Worm (Caenorhabditis elegans): Measurements from ENCODE around the gene arrd-8.

arrd-8 gene

DNA sequence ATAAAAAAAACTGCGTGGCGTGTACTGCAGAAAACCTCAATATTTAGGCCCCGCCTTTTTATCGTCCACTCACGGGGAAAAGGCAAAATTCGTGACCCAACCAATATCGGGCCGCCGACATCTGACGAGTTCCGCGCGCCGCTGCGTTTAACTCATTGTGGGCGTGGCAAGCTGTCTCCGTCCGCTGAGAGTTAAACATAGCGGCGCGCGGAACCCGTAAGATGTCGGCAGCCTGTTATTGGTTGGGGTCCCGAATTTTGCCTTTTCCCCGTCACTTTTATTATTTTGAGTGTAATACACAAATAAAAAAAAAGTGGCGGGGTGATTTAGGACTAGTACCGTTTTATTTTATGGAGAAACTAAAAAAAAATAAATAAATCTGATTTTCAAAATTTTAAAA is 11.5 kb downstream of the arrd-8 start:
- no peak for TF ChIP-seq ama-1 (optimal IDR thresholded peaks at IDR 0.05)
- no peak for TF ChIP-seq nhr-11 (tag; optimal IDR thresholded peaks at IDR 0.05)
- TF ChIP-seq lsy-2 (tag; optimal IDR thresholded peaks at IDR 0.05) = no peak
- TF ChIP-seq elt-1 (tag; optimal IDR thresholded peaks at IDR 0.05) = no peak
- no peak for TF ChIP-seq R02D3.7 (tag; optimal IDR thresholded peaks at IDR 0.05)
- TF ChIP-seq nhr-6 (tag; optimal IDR thresholded peaks at IDR 0.05) = no peak
- no peak for TF ChIP-seq gmeb-1 (tag; optimal IDR thresholded peaks at IDR 0.05)

DNA sequence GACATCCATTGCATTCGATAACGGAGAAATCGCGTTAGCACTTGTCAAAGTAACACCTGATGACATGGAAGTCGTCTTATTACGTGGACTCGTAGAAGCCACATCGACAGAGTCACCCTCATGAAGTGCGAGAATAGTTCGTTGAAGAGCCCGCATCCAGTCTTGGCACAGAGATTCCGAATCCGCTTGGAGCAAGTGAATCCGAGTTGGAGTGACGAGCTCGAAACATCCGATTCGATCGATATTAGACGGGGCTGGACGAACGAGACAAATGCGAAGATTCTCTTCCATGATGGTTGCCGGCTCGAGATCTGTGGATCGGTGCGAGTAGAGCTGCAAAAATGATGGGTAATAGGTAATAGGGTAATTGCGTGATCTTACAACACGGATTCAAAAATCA is 12.4 kb downstream of the arrd-8 start:
- no peak for TF ChIP-seq lin-39 (tag; optimal IDR thresholded peaks at IDR 0.05)
- TF ChIP-seq zag-1 (tag; optimal IDR thresholded peaks at IDR 0.05) = no peak
- no peak for TF ChIP-seq nhr-129 (tag; optimal IDR thresholded peaks at IDR 0.05)
- no peak for TF ChIP-seq lsy-2 (tag; optimal IDR thresholded peaks at IDR 0.05)
- TF ChIP-seq nhr-25 (tag; optimal IDR thresholded peaks at IDR 0.05) = no peak
- TF ChIP-seq nhr-237 (tag; optimal IDR thresholded peaks at IDR 0.05) = no peak
- TF ChIP-seq nhr-77 (tag; optimal IDR thresholded peaks at IDR 0.05) = no peak
- no peak for TF ChIP-seq sma-9 (GFP tag; optimal IDR thresholded peaks at IDR 0.05)
- TF ChIP-seq sma-9 (tag; optimal IDR thresholded peaks at IDR 0.05) = no peak
- TF ChIP-seq peb-1 (tag; optimal IDR thresholded peaks at IDR 0.05) = no peak

DNA sequence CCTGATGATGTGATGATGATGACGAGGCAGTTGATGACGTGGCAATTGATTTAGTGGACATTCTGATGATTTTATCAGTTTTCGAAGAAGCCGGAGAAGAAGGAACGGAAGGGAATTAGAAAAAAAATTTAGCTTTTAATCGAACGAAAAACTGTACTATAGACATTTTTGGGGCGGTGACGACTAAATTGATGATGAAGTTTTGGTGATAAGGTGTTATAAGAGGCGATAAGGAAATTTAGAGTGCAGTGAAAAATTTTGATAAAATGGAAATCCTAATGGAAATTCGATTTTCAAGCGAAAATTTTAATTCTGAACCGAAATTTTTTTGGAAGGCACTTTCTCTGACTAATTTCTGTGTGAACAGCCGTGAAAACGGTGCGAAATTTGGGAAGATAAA is 15.1 kb downstream of the arrd-8 start:
- TF ChIP-seq fos-1 (tag; optimal IDR thresholded peaks at IDR 0.05) (peak; percentile 85), gmeb-1 (tag; optimal IDR thresholded peaks at IDR 0.05) (no peak)

DNA sequence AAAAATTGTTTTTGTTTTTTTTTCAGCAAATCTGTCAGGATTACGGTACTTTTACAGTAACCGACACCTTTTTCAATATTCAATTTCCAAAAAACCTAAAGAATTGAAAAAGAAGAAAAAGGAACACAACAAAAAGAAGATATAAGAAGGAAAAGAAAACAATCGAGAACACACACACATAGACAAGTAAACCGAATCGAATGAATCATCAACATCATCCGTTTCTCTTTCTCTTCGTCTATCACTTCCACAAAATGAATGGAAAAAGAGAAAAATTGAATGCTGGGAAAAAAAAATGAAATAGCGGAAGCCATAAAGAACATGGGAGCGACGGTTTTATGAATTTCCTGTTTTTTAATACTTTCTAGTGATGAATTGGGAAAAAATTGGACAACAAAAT is 16.6 kb downstream of the arrd-8 start:
- TF ChIP-seq sem-4 (tag; optimal IDR thresholded peaks at IDR 0.05) (no peak), fos-1 (tag; optimal IDR thresholded peaks at IDR 0.05) (peak; percentile 65)

DNA sequence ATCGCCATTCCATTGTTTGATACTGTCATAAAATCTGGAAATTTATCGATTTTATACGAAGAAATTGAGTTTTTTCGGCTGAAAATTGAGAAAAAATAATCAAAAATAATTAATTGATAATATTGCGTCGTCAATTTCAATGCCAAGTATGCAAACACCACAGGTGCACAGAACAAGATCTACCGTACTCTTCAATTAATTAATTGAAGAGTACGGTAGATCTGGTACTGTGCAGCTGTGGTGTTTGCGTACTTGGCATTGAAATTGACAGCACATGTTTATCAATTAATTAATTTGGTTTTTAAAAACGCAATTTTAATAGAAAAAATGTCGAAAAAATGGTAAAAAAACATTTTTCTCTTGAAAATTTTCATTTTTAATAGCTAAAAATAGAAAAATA is 23.9 kb downstream of the arrd-8 start, which contains the start of gene cnt-1:
cnt-1 (minus strand) TSS at position 36 of the 400 bp plus-strand sequence.
- TF ChIP-seq nhr-6 (tag; optimal IDR thresholded peaks at IDR 0.05) (no peak), aly-2 (tag; optimal IDR thresholded peaks at IDR 0.05) (no peak)

DNA sequence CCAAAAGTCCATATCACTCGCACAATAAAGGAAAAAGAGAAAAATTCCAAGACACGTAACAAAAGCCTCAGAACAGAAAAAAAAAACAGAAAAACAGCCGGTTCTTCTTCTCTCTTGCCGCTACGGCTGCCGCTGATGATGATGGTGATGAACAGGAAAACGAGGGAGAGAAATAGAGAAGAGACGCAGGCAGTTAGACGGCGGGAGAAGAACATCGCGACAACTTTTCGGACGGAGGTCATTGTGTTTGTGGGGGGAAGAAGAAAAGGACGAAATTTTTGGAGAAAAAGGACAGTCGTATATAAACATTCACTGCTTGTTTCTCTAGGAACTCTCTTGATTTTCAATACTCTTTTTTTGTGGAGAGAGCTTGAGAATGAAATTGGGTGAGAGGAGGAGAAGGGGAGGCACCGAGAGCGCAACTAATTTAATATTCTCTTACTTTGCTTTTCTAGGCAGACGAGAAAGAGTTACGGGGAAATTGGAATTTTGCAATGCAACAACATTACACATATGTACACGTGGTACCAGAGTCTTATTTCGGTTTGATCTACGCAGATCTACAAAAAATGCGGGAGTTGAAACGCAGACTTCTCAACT is 24.8 kb downstream of the arrd-8 start:
- TF ChIP-seq unc-39 (tag; optimal IDR thresholded peaks at IDR 0.05) (no peak), nhr-21 (tag; optimal IDR thresholded peaks at IDR 0.05) (peak; percentile 55), nhr-129 (tag; optimal IDR thresholded peaks at IDR 0.05) (peak; percentile 45), zag-1 (tag; optimal IDR thresholded peaks at IDR 0.05) (peak; percentile 68), alr-1 (tag; optimal IDR thresholded peaks at IDR 0.05) (no peak), sem-4 (tag; optimal IDR thresholded peaks at IDR 0.05) (peak; percentile 86), nhr-77 (tag; optimal IDR thresholded peaks at IDR 0.05) (no peak), unc-55 (GFP tag; optimal IDR thresholded peaks at IDR 0.05) (peak; percentile 69), lsy-2 (tag; optimal IDR thresholded peaks at IDR 0.05) (peak; percentile 9 to 73), aly-2 (tag; optimal IDR thresholded peaks at IDR 0.05) (no peak), ztf-4 (tag; optimal IDR thresholded peaks at IDR 0.05) (no peak), blmp-1 (tag; optimal IDR thresholded peaks at IDR 0.05; ENCODE audit: insufficient read depth) (no peak), C34F6.9 (tag; optimal IDR thresholded peaks at IDR 0.05) (peak; percentile 83), nhr-12 (tag; optimal IDR thresholded peaks at IDR 0.05) (no peak), mdl-1 (tag; optimal IDR thresholded peaks at IDR 0.05) (peak in 1 of 2 experiments; percentile 48), ZK546.5 (tag; optimal IDR thresholded peaks at IDR 0.05) (no peak), fos-1 (tag; optimal IDR thresholded peaks at IDR 0.05) (peak; percentile 87), elt-1 (tag; optimal IDR thresholded peaks at IDR 0.05) (no peak), egl-27 (tag; optimal IDR thresholded peaks at IDR 0.05) (peak; percentile 61), ztf-11 (tag; optimal IDR thresholded peaks at IDR 0.05) (no peak), mbf-1 (tag; optimal IDR thresholded peaks at IDR 0.05) (no peak), unc-62 (GFP tag; optimal IDR thresholded peaks at IDR 0.05) (no peak), lin-13 (GFP tag; optimal IDR thresholded peaks at IDR 0.05) (no peak), nhr-6 (tag; optimal IDR thresholded peaks at IDR 0.05) (no peak), dmd-4 (tag; optimal IDR thresholded peaks at IDR 0.05) (no peak), F13H6.1 (tag; optimal IDR thresholded peaks at IDR 0.05) (peak; percentile 77), gmeb-1 (tag; optimal IDR thresholded peaks at IDR 0.05) (peak; percentile 57), crh-2 (tag; optimal IDR thresholded peaks at IDR 0.05) (peak; percentile 72), elt-3 (tag; optimal IDR thresholded peaks at IDR 0.05) (no peak), Y55F3AM.14 (GFP tag; optimal IDR thresholded peaks at IDR 0.05) (no peak), snpc-4 (tag; optimal IDR thresholded peaks at IDR 0.05) (peak; percentile 19), nhr-11 (tag; optimal IDR thresholded peaks at IDR 0.05) (no peak), ama-1 (optimal IDR thresholded peaks at IDR 0.05) (no peak), sma-9 (GFP tag; optimal IDR thresholded peaks at IDR 0.05) (peak; percentile 57), sma-9 (tag; optimal IDR thresholded peaks at IDR 0.05) (no peak), sma-3 (GFP tag; optimal IDR thresholded peaks at IDR 0.05) (peak; percentile 31), peb-1 (tag; optimal IDR thresholded peaks at IDR 0.05) (no peak), nhr-10 (tag; optimal IDR thresholded peaks at IDR 0.05) (no peak)
